Fruit fly (Drosophila melanogaster) whole organism, wandering third instar larva: Measurements from ENCODE around the gene CG3581.

Source experiments
- Abd-B ChIP-seq: fragments of >200 bp; optimal IDR thresholded peaks from 2 replicates; lab custom pipeline; 2017; ENCODE audit warnings: missing biosample characterization, missing genetic modification characterization
- CrebA ChIP-seq: fragments of 200-800 bp; sonication (Bioruptor generic); optimal IDR thresholded peaks from 2 replicates; lab custom pipeline; 2016; ENCODE audit warnings: missing biosample characterization, mild to moderate bottlenecking, missing genetic modification characterization, borderline replicate concordance
- Dif ChIP-seq: fragments of 200-275, 200-300 bp; sonication (Bioruptor generic); optimal IDR thresholded peaks from 2 replicates; lab custom pipeline; 2018; ENCODE audit warnings: missing biosample characterization, missing genetic modification characterization; ENCODE audit not compliant: partially characterized antibody
- Jra ChIP-seq: sonication (Bioruptor generic); optimal IDR thresholded peaks from 2 replicates; lab custom pipeline; 2016; ENCODE audit warnings: missing biosample characterization, missing genetic modification characterization
- Mio ChIP-seq: sonication (Bioruptor generic); optimal IDR thresholded peaks from 2 replicates; lab custom pipeline; 2016; ENCODE audit warnings: missing biosample characterization, missing genetic modification characterization
- Myc ChIP-seq: fragments of >200 bp; optimal IDR thresholded peaks from 2 replicates; lab custom pipeline; 2017
- N ChIP-seq: fragments of >200 bp; optimal IDR thresholded peaks from 2 replicates; lab custom pipeline; 2018; ENCODE audit warnings: missing biosample characterization, missing external identifiers, missing genetic modification characterization
- dl ChIP-seq, 2 experiments: fragments of 175-275, 200-275 bp in 1 of 2; fragments of 200-275 bp in 1 of 2; sonication (Bioruptor generic); optimal IDR thresholded peaks; lab custom pipeline; 2018; ENCODE audit warnings: mild to moderate bottlenecking in 2 of 2, missing biosample characterization in 2 of 2, missing genetic modification characterization in 2 of 2, moderate library complexity in 2 of 2; ENCODE audit not compliant: partially characterized antibody in 2 of 2, insufficient read depth in 1 of 2
- h ChIP-seq: fragments of 200-800 bp; sonication (Bioruptor generic); optimal IDR thresholded peaks from 3 replicates; lab custom pipeline; 2016; ENCODE audit warnings: missing biosample characterization, mild to moderate bottlenecking, missing genetic modification characterization
- pan ChIP-seq: fragments of >200 bp; optimal IDR thresholded peaks from 2 replicates; lab custom pipeline; 2017
- psq ChIP-seq: fragments of 200-800 bp; sonication (Bioruptor generic); optimal IDR thresholded peaks from 3 replicates; lab custom pipeline; 2017; ENCODE audit warnings: missing biosample characterization, mild to moderate bottlenecking, missing genetic modification characterization, moderate library complexity
- rgr ChIP-seq: fragments of 200-800 bp; sonication (Bioruptor generic); optimal IDR thresholded peaks from 3 replicates; lab custom pipeline; 2016; ENCODE audit warnings: missing biosample characterization, mild to moderate bottlenecking, missing genetic modification characterization
- sage ChIP-seq: fragments of 200-800 bp; sonication (Bioruptor generic); optimal IDR thresholded peaks from 2 replicates; lab custom pipeline; 2016; ENCODE audit warnings: missing biosample characterization, mild to moderate bottlenecking, missing genetic modification characterization
- woc ChIP-seq: sonication (Bioruptor generic); optimal IDR thresholded peaks from 2 replicates; lab custom pipeline; 2016; ENCODE audit warnings: missing biosample characterization, mild to moderate bottlenecking, missing genetic modification characterization

DNA sequence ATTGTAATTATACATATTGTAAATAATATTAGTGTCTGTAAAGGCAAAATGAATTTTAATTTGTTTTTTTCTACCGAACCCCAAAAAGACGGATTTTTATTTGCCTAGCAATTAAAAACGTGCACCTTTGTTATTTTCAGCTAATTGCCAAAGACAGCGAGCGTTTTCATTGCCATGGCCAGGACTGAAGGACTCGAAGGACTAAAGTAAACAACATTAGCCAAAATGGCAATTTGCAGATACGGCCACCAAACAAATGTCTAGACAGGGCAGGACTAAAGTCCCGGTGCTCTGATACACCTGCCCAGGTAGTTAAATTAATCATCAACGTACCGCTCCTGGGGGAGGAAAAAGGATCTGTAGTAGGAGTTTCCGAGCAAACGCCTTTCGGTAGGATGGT lies 42.5 kb downstream of the CG3581 start:
- no peak for TF ChIP-seq sage (GFP tag; lab: Kevin White, UChicago)
- no peak for TF ChIP-seq pan (lab: Kevin White, UChicago)
- no peak for TF ChIP-seq Mio (GFP tag; lab: Kevin White, UChicago)
- TF ChIP-seq Myc (lab: Kevin White, UChicago) = no peak
- TF ChIP-seq N (GFP tag; lab: Kevin White, UChicago) = no peak
- TF ChIP-seq psq (GFP tag; lab: Kevin White, UChicago) = no peak
- no peak for TF ChIP-seq Dif (GFP tag; lab: Kevin White, UChicago)
- TF ChIP-seq dl (GFP tag; optimal IDR thresholded peaks at IDR 0.05; lab: Kevin White, UChicago; ENCODE audit: insufficient read depth in 1 of 2, partially characterized antibody in 2 of 2) = no peak
- no peak for TF ChIP-seq CrebA (GFP tag; lab: Kevin White, UChicago)
- TF ChIP-seq rgr = no peak
- no peak for TF ChIP-seq Jra (GFP tag; lab: Kevin White, UChicago)
- no peak for TF ChIP-seq woc (GFP tag; lab: Kevin White, UChicago)
- TF ChIP-seq Abd-B (GFP tag; lab: Kevin White, UChicago) = no peak
- no peak for TF ChIP-seq h
